Worm (Caenorhabditis elegans) whole organism, L4 larva: Measurements from ENCODE around the gene T10G3.4.

Experiments
- F26F4.8 ChIP-seq: fragments of 200-800 bp; sonication (Bioruptor generic); conservative IDR thresholded peaks from 2 replicates; pipeline ENCODE4 v1.3.6; 2022; ENCODE audit warnings: missing genetic modification characterization, missing compliant biosample characterization
- F37D6.2 ChIP-seq: sonication (generic microtip); optimal IDR thresholded peaks from 2 replicates; lab custom pipeline; 2016; ENCODE audit warnings: mild to moderate bottlenecking, missing genetic modification characterization, missing compliant biosample characterization
- T20F7.1 ChIP-seq: fragments of 200-800 bp; sonication (Bioruptor generic); optimal IDR thresholded peaks from 2 replicates; lab custom pipeline; 2018; ENCODE audit warnings: mild to moderate bottlenecking, missing genetic modification characterization, missing compliant biosample characterization
- Y105C5A.15 ChIP-seq: fragments of 200-800 bp; sonication (Bioruptor generic); IDR thresholded peaks from 2 replicates; pipeline ENCODE4 v1.3.6; 2022; ENCODE audit warnings: missing genetic modification characterization, missing compliant biosample characterization
- arid-1 ChIP-seq: fragments of 200-800 bp; sonication (Bioruptor generic); conservative IDR thresholded peaks from 2 replicates; pipeline ENCODE4 v1.3.6; 2022; ENCODE audit warnings: missing genetic modification reagents, missing genetic modification characterization, missing compliant biosample characterization
- ceh-20 ChIP-seq: fragments of 200-800 bp; sonication (Bioruptor generic); IDR thresholded peaks from 2 replicates; pipeline ENCODE4 v1.3.6; 2022; ENCODE audit warnings: missing genetic modification reagents, missing genetic modification characterization, missing compliant biosample characterization
- ceh-62 ChIP-seq: sonication (generic microtip); optimal IDR thresholded peaks from 2 replicates; lab custom pipeline; 2017; ENCODE audit warnings: missing biosample characterization, missing genetic modification characterization
- ceh-82 ChIP-seq: sonication (generic microtip); optimal IDR thresholded peaks from 2 replicates; lab custom pipeline; 2017; ENCODE audit warnings: missing biosample characterization, missing genetic modification characterization
- ces-1 ChIP-seq: fragments of 150-350 bp; sonication (generic microtip); optimal IDR thresholded peaks from 4 replicates; lab custom pipeline; 2014; ENCODE audit warnings: missing biosample characterization, missing genetic modification reagents, missing genetic modification characterization
- ctbp-1 ChIP-seq: fragments of 200-800 bp; sonication (Bioruptor generic); IDR thresholded peaks from 2 replicates; pipeline ENCODE4 v1.3.6; 2022; ENCODE audit warnings: missing genetic modification reagents, missing genetic modification characterization, missing compliant biosample characterization
- dpl-1 ChIP-seq: fragments of 150-350 bp; optimal IDR thresholded peaks from 2 replicates; lab custom pipeline; 2014; ENCODE audit warnings: missing biosample characterization, missing genetic modification reagents, missing genetic modification characterization
- egl-43 ChIP-seq: fragments of 200-800 bp; sonication (Bioruptor generic); IDR thresholded peaks from 2 replicates; pipeline ENCODE4 v1.3.6; 2022; ENCODE audit warnings: missing genetic modification reagents, missing genetic modification characterization, missing compliant biosample characterization
- fkh-10 ChIP-seq: fragments of 150-350 bp; optimal IDR thresholded peaks from 2 replicates; lab custom pipeline; 2014; ENCODE audit warnings: missing biosample characterization, missing genetic modification reagents, missing genetic modification characterization
- fos-1 ChIP-seq: fragments of 150-350 bp; optimal IDR thresholded peaks from 2 replicates; lab custom pipeline; 2014; ENCODE audit warnings: missing biosample characterization, missing genetic modification characterization
- hif-1 ChIP-seq, 2 experiments: sonication (generic microtip); optimal IDR thresholded peaks; 2 replicates each; lab custom pipeline; 2016 to 2017; ENCODE audit warnings: missing compliant biosample characterization in 2 of 2, missing genetic modification characterization in 2 of 2, missing genetic modification reagents in 2 of 2, missing genotype in 2 of 2, mild to moderate bottlenecking in 1 of 2
- jun-1 ChIP-seq: fragments of 150-350 bp; optimal IDR thresholded peaks from 2 replicates; lab custom pipeline; 2014; ENCODE audit warnings: missing biosample characterization, missing genetic modification reagents, missing genetic modification characterization
- lim-7 ChIP-seq: fragments of 200-800 bp; sonication (Bioruptor generic); IDR thresholded peaks from 2 replicates; pipeline ENCODE4 v1.3.6; 2022; ENCODE audit warnings: missing genetic modification characterization, missing compliant biosample characterization
- lin-1 ChIP-seq: fragments of 200-800 bp; sonication (Bioruptor generic); IDR thresholded peaks from 2 replicates; pipeline ENCODE4 v1.3.6; 2022; ENCODE audit warnings: missing genetic modification reagents, missing genetic modification characterization, missing compliant biosample characterization
- lin-38 ChIP-seq: fragments of 200-800 bp; sonication (Bioruptor generic); IDR thresholded peaks from 2 replicates; pipeline ENCODE4 v1.3.6; 2022; ENCODE audit warnings: missing genetic modification reagents, missing genetic modification characterization, missing compliant biosample characterization
- mes-2 ChIP-seq: sonication (generic microtip); optimal IDR thresholded peaks from 2 replicates; lab custom pipeline; 2016; ENCODE audit warnings: missing genotype, mild to moderate bottlenecking, missing genetic modification characterization, missing compliant biosample characterization; ENCODE audit not compliant: poor library complexity, severe bottlenecking
- nhr-10 ChIP-seq: fragments of 150-350 bp; optimal IDR thresholded peaks from 2 replicates; lab custom pipeline; 2014; ENCODE audit warnings: missing biosample characterization, missing genetic modification characterization
- nhr-11 ChIP-seq: fragments of 150-350 bp; optimal IDR thresholded peaks from 2 replicates; lab custom pipeline; 2014; ENCODE audit warnings: missing biosample characterization, missing genetic modification characterization
- nhr-237 ChIP-seq: sonication (generic microtip); optimal IDR thresholded peaks from 2 replicates; lab custom pipeline; 2017; ENCODE audit warnings: missing biosample characterization, missing genetic modification characterization
- nhr-25 ChIP-seq: sonication (generic microtip); optimal IDR thresholded peaks from 2 replicates; lab custom pipeline; 2017; ENCODE audit warnings: missing genetic modification characterization, mild to moderate bottlenecking, missing compliant biosample characterization, antibody characterized with exemption, moderate library complexity, borderline replicate concordance; ENCODE audit not compliant: insufficient read depth
- nhr-41 ChIP-seq: fragments of 200-800 bp; sonication (Bioruptor generic); IDR thresholded peaks from 2 replicates; pipeline ENCODE4 v1.3.6; 2022; ENCODE audit warnings: missing genetic modification reagents, missing genetic modification characterization, missing compliant biosample characterization
- nhr-76 ChIP-seq: fragments of 150-350 bp; optimal IDR thresholded peaks from 2 replicates; lab custom pipeline; 2014; ENCODE audit warnings: missing biosample characterization, missing genetic modification characterization
- saeg-2 ChIP-seq: fragments of 200-800 bp; sonication (Bioruptor generic); IDR thresholded peaks from 2 replicates; pipeline ENCODE4 v1.3.6; 2022; ENCODE audit warnings: missing genetic modification reagents, missing genetic modification characterization, missing compliant biosample characterization
- set-16 ChIP-seq: fragments of 200-800 bp; sonication (Bioruptor generic); IDR thresholded peaks from 2 replicates; pipeline ENCODE4 v1.3.6; 2022; ENCODE audit warnings: missing genetic modification reagents, missing genetic modification characterization, missing compliant biosample characterization
- snpc-1.2 ChIP-seq: fragments of 200-800 bp; sonication (Bioruptor generic); IDR thresholded peaks from 2 replicates; pipeline ENCODE4 v1.3.6; 2022; ENCODE audit warnings: missing genetic modification reagents, missing genetic modification characterization, missing compliant biosample characterization
- snpc-4 ChIP-seq: fragments of 150-350 bp; optimal IDR thresholded peaks from 2 replicates; lab custom pipeline; 2014; ENCODE audit warnings: missing biosample characterization, missing genetic modification characterization
- tag-97 ChIP-seq: fragments of 200-800 bp; sonication (Bioruptor generic); IDR thresholded peaks from 2 replicates; pipeline ENCODE4 v1.3.6; 2022; ENCODE audit warnings: missing genetic modification characterization, missing compliant biosample characterization
- tra-1 ChIP-seq: fragments of 200-800 bp; sonication (Bioruptor generic); IDR thresholded peaks from 2 replicates; pipeline ENCODE4 v1.3.6; 2022; ENCODE audit warnings: missing genetic modification reagents, missing genetic modification characterization, missing compliant biosample characterization
- unc-130 ChIP-seq: sonication (generic microtip); optimal IDR thresholded peaks from 2 replicates; lab custom pipeline; 2016; ENCODE audit warnings: missing genetic modification reagents, missing genetic modification characterization, missing compliant biosample characterization
- unc-39 ChIP-seq: sonication (generic microtip); optimal IDR thresholded peaks from 2 replicates; lab custom pipeline; 2017; ENCODE audit warnings: missing biosample characterization, missing genetic modification characterization
- unc-62 ChIP-seq, 3 experiments: fragments of 150-350 bp in 1 of 3; sonication (generic microtip); optimal IDR thresholded peaks in 2 of 3; peaks in 1 of 3; 1 replicate in 1 of 3; 2 replicates in 2 of 3; lab custom pipeline; 2014 to 2017; ENCODE audit warnings: missing biosample characterization in 3 of 3, missing genetic modification characterization in 3 of 3, missing genetic modification reagents in 3 of 3, missing genotype in 1 of 3
- vab-7 ChIP-seq: fragments of 200-800 bp; sonication (Bioruptor generic); IDR thresholded peaks from 2 replicates; pipeline ENCODE4 v1.3.6; 2022; ENCODE audit warnings: missing genetic modification reagents, missing genetic modification characterization, missing compliant biosample characterization
- zip-11 ChIP-seq: fragments of 200-800 bp; sonication (Bioruptor generic); IDR thresholded peaks from 2 replicates; pipeline ENCODE4 v1.3.6; 2022; ENCODE audit warnings: missing genetic modification characterization, missing compliant biosample characterization

The T10G3.4 gene

DNA sequence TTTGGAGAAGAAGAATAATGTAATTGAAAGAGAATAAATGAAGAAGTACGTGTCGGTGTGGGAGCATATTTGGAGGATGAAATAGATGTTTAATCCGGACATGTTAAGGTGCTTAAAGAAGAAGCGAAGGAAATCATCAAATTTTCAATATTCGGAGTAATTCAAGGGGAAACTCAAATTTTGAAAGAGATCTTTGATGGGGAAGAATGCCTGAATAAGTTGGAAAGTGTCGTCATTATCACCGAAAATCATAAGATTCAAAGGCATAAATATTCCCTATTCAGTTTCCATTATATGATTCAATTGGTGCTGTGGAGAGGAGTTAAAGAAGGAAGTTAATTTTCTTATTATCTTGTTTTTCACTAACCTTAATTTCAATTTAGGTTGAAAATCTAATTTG, 30.9 kb upstream of the T10G3.4 start, which contains the start of gene semi-1:
semi-1 (minus strand) TSS at position 101 of the 400 bp plus-strand sequence.
- TF ChIP-seq ctbp-1 (GFP tag; lab: Robert Waterston, UW) (no peak), vab-7 (GFP tag; lab: Robert Waterston, UW) (no peak), fkh-10 (no peak), arid-1 (GFP tag; lab: Robert Waterston, UW) (no peak), tra-1 (GFP tag; lab: Robert Waterston, UW) (no peak), ceh-62 (tag; lab: Kevin White, UChicago) (no peak), egl-43 (no peak), Y105C5A.15 (GFP tag; lab: Robert Waterston, UW) (no peak), nhr-41 (GFP tag; lab: Robert Waterston, UW) (no peak), F26F4.8 (GFP tag; lab: Robert Waterston, UW) (no peak), unc-39 (no peak), snpc-4 (tag; lab: Kevin White, UChicago) (no peak), ceh-20 (no peak), nhr-237 (no peak), set-16 (no peak), saeg-2 (GFP tag; lab: Robert Waterston, UW) (no peak), tag-97 (GFP tag; lab: Robert Waterston, UW) (no peak), dpl-1 (GFP tag; lab: Kevin White, UChicago) (no peak), F37D6.2 (tag; lab: Kevin White, UChicago) (no peak)

ce11 chrV:13512515-13512914, 28.3 kb upstream of the T10G3.4 start:
- TF ChIP-seq unc-130 (GFP tag; lab: Kevin White, UChicago), result no peak
- no peak for TF ChIP-seq nhr-76 (tag; lab: Kevin White, UChicago)
- no peak for TF ChIP-seq hif-1 (tag; optimal IDR thresholded peaks at IDR 0.05; lab: Kevin White, UChicago)
- no peak for TF ChIP-seq nhr-10 (tag; lab: Kevin White, UChicago)
- TF ChIP-seq saeg-2 (GFP tag; lab: Robert Waterston, UW), result no peak
- TF ChIP-seq unc-62 (GFP tag; optimal IDR thresholded peaks at IDR 0.05 in 1 of 2; lab: Kevin White, UChicago), result peak in 1 of 2 experiments; percentile 93
- no peak for TF ChIP-seq unc-62 (tag; optimal IDR thresholded peaks at IDR 0.05; lab: Kevin White, UChicago)
- TF ChIP-seq T20F7.1, result no peak
- TF ChIP-seq mes-2, result no peak

DNA sequence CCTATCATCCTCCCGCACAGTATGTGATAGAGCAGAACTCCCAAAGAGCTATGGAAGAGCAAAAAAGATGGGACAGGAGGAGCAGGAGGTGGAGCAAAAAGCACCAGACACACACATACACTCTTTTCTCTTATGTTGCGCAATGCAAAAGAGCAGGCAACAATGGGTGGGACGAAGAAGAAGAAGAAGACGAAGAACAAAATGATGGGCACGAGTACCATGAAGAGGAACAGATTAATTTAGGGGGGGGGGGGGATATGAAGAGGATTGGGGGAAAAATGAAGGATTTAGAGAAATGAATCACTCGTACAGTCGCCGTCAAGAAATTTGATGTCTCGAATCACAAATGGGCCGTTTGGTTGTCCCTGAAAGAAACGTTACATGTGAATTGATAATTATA, 27.4 kb upstream of the T10G3.4 start, which contains the start of gene avr-15:
avr-15 (minus strand) TSS at position 101 of the 400 bp plus-strand sequence.
- TF ChIP-seq ceh-82 (tag; lab: Kevin White, UChicago) (no peak), jun-1 (tag; lab: Kevin White, UChicago) (no peak), zip-11 (no peak), snpc-1.2 (no peak), nhr-11 (tag; lab: Kevin White, UChicago) (no peak), set-16 (no peak), T20F7.1 (no peak), lin-1 (GFP tag; lab: Robert Waterston, UW) (no peak), lin-38 (GFP tag; lab: Robert Waterston, UW) (no peak), nhr-25 (tag; lab: Kevin White, UChicago) (no peak), ces-1 (GFP tag; lab: Kevin White, UChicago) (no peak), arid-1 (GFP tag; lab: Robert Waterston, UW) (no peak), fos-1 (tag; lab: Kevin White, UChicago) (no peak)

- TF ChIP-seq lim-7 (GFP tag; lab: Robert Waterston, UW), result 0 out of 2 replicates have a peak, but pooled peaks have one; percentile 34
Observed at ce11 chrV:13509504-13509903, 25.3 kb upstream of the T10G3.4 start.
